Worm (Caenorhabditis elegans) whole organism, young adult: Measurements from ENCODE around the gene ZK792.12.

Source experiments
- B0035.1 ChIP-seq: sonication (generic microtip); optimal IDR thresholded peaks from 2 replicates; lab custom pipeline; 2016; ENCODE audit warnings: missing genetic modification characterization, mild to moderate bottlenecking, missing compliant biosample characterization, missing genotype, missing genetic modification reagents
- B0261.1 ChIP-seq: sonication (generic microtip); optimal IDR thresholded peaks from 2 replicates; lab custom pipeline; 2016; ENCODE audit warnings: mild to moderate bottlenecking, missing genetic modification characterization, moderate library complexity, missing compliant biosample characterization
- F23B12.7 ChIP-seq: sonication (generic microtip); optimal IDR thresholded peaks from 2 replicates; lab custom pipeline; 2017; ENCODE audit warnings: missing genetic modification characterization, mild to moderate bottlenecking, missing compliant biosample characterization, antibody characterized with exemption, moderate library complexity; ENCODE audit not compliant: insufficient read depth
- F33H1.4 ChIP-seq: fragments of 200-800 bp; sonication (Bioruptor generic); IDR thresholded peaks from 2 replicates; pipeline ENCODE4 v1.3.6; 2022; ENCODE audit warnings: missing genetic modification reagents, missing genetic modification characterization, missing compliant biosample characterization
- F39B2.1 ChIP-seq: fragments of 200-800 bp; sonication (Bioruptor generic); IDR thresholded peaks from 2 replicates; pipeline ENCODE4 v1.3.6; 2022; ENCODE audit warnings: missing genetic modification reagents, missing genetic modification characterization, missing compliant biosample characterization
- F57A8.1 ChIP-seq: fragments of 200-800 bp; sonication (Bioruptor generic); optimal IDR thresholded peaks from 2 replicates; lab custom pipeline; 2018; ENCODE audit warnings: mild to moderate bottlenecking, missing genetic modification characterization, moderate library complexity, missing compliant biosample characterization
- K12H6.12 ChIP-seq: fragments of 200-800 bp; sonication (Bioruptor generic); optimal IDR thresholded peaks from 2 replicates; lab custom pipeline; 2018; ENCODE audit warnings: mild to moderate bottlenecking, missing genetic modification characterization, missing compliant biosample characterization
- T07F8.4 ChIP-seq: sonication (generic microtip); optimal IDR thresholded peaks from 2 replicates; lab custom pipeline; 2016; ENCODE audit warnings: mild to moderate bottlenecking, missing genetic modification characterization, moderate library complexity, missing compliant biosample characterization
- Y53G8AR.9 ChIP-seq: fragments of 200-800 bp; sonication (Bioruptor generic); conservative IDR thresholded peaks from 2 replicates; pipeline ENCODE4 v1.3.6; 2022; ENCODE audit warnings: missing genetic modification reagents, missing genetic modification characterization, missing compliant biosample characterization
- Y67H2A.10 ChIP-seq: fragments of 200-800 bp; sonication (Bioruptor generic); conservative IDR thresholded peaks from 2 replicates; pipeline ENCODE4 v1.3.6; 2022; ENCODE audit warnings: missing genetic modification reagents, missing genetic modification characterization, missing compliant biosample characterization
- Y79H2A.3 ChIP-seq: fragments of 200-800 bp; sonication (Bioruptor generic); conservative IDR thresholded peaks from 2 replicates; pipeline ENCODE4 v1.3.6; 2022; ENCODE audit warnings: missing genetic modification reagents, missing genetic modification characterization, missing compliant biosample characterization
- aptf-2 ChIP-seq: fragments of 200-800 bp; sonication (Bioruptor generic); conservative IDR thresholded peaks from 2 replicates; pipeline ENCODE4 v1.3.6; 2022; ENCODE audit warnings: missing genetic modification reagents, missing genetic modification characterization, missing compliant biosample characterization
- aptf-3 ChIP-seq: fragments of 200-800 bp; sonication (Bioruptor generic); IDR thresholded peaks from 2 replicates; pipeline ENCODE4 v1.3.6; 2022; ENCODE audit warnings: missing genetic modification characterization, missing compliant biosample characterization
- atf-7 ChIP-seq: sonication (generic microtip); optimal IDR thresholded peaks from 2 replicates; lab custom pipeline; 2017; ENCODE audit warnings: mild to moderate bottlenecking, missing genetic modification characterization, missing compliant biosample characterization
- athp-1 ChIP-seq: sonication (generic microtip); optimal IDR thresholded peaks from 2 replicates; lab custom pipeline; 2017; ENCODE audit warnings: mild to moderate bottlenecking, missing genetic modification characterization, missing compliant biosample characterization
- cebp-1 ChIP-seq, 2 experiments: fragments of 200-800 bp in 1 of 2; sonication (Bioruptor generic) in 1 of 2; sonication (generic microtip) in 1 of 2; IDR thresholded peaks in 1 of 2; optimal IDR thresholded peaks in 1 of 2; 2 replicates each; pipeline versions ENCODE4 v1.3.6 to Lab custom; 2017 to 2022; ENCODE audit warnings: missing compliant biosample characterization in 2 of 2, missing genetic modification characterization in 2 of 2, mild to moderate bottlenecking in 1 of 2, missing genetic modification reagents in 1 of 2, moderate library complexity in 1 of 2
- ceh-79 ChIP-seq: sonication (generic microtip); optimal IDR thresholded peaks from 2 replicates; lab custom pipeline; 2017; ENCODE audit warnings: mild to moderate bottlenecking, missing genetic modification characterization, missing compliant biosample characterization
- ceh-91 ChIP-seq: fragments of 200-800 bp; sonication (Bioruptor generic); IDR thresholded peaks from 2 replicates; pipeline ENCODE4 v1.3.6; 2022; ENCODE audit warnings: missing genetic modification reagents, missing genetic modification characterization, missing compliant biosample characterization
- dpff-1 ChIP-seq: sonication (generic microtip); optimal IDR thresholded peaks from 2 replicates; lab custom pipeline; 2017; ENCODE audit warnings: mild to moderate bottlenecking, missing genetic modification characterization, missing compliant biosample characterization
- egl-18 ChIP-seq: fragments of 200-800 bp; sonication (Bioruptor generic); IDR thresholded peaks from 2 replicates; pipeline ENCODE4 v1.3.6; 2022; ENCODE audit warnings: missing genetic modification reagents, missing genetic modification characterization, missing compliant biosample characterization
- hlh-12 ChIP-seq: sonication (generic microtip); optimal IDR thresholded peaks from 2 replicates; lab custom pipeline; 2016; ENCODE audit warnings: missing genetic modification characterization, missing compliant biosample characterization
- hmg-1.2 ChIP-seq: fragments of 200-800 bp; sonication (Bioruptor generic); IDR thresholded peaks from 2 replicates; pipeline ENCODE4 v1.3.6; 2022; ENCODE audit warnings: missing genetic modification reagents, missing genetic modification characterization, missing compliant biosample characterization
- hmg-20 ChIP-seq: fragments of 200-800 bp; sonication (Bioruptor generic); IDR thresholded peaks from 2 replicates; pipeline ENCODE4 v1.3.6; 2022; ENCODE audit warnings: missing genetic modification reagents, missing genetic modification characterization, missing compliant biosample characterization
- hsf-1 ChIP-seq: fragments of 200-800 bp; sonication (Bioruptor generic); IDR thresholded peaks from 2 replicates; pipeline ENCODE4 v1.3.6; 2022; ENCODE audit warnings: missing genetic modification reagents, missing genetic modification characterization, missing compliant biosample characterization
- let-526 ChIP-seq: fragments of 200-800 bp; sonication (Bioruptor generic); IDR thresholded peaks from 2 replicates; pipeline ENCODE4 v1.3.6; 2022; ENCODE audit warnings: missing genetic modification reagents, missing genetic modification characterization, missing compliant biosample characterization
- lir-1 ChIP-seq: fragments of 200-800 bp; sonication (Bioruptor generic); conservative IDR thresholded peaks from 2 replicates; pipeline ENCODE4 v1.3.6; 2022; ENCODE audit warnings: missing genetic modification reagents, missing genetic modification characterization, missing compliant biosample characterization
- madf-3 ChIP-seq: fragments of 200-800 bp; sonication (Bioruptor generic); IDR thresholded peaks from 2 replicates; pipeline ENCODE4 v1.3.6; 2022; ENCODE audit warnings: missing genetic modification reagents, missing genetic modification characterization, missing compliant biosample characterization
- mes-4 ChIP-seq: sonication (generic microtip); optimal IDR thresholded peaks from 2 replicates; lab custom pipeline; 2016; ENCODE audit warnings: missing genotype, missing genetic modification characterization, missing compliant biosample characterization
- nfya-1 ChIP-seq: sonication (generic microtip); optimal IDR thresholded peaks from 2 replicates; lab custom pipeline; 2017; ENCODE audit warnings: antibody characterized with exemption, missing compliant biosample characterization, missing genetic modification characterization, borderline replicate concordance; ENCODE audit not compliant: insufficient read depth
- nhr-179 ChIP-seq: sonication (generic microtip); optimal IDR thresholded peaks from 2 replicates; lab custom pipeline; 2016; ENCODE audit warnings: mild to moderate bottlenecking, missing genetic modification characterization, missing compliant biosample characterization
- nhr-80 ChIP-seq: sonication (generic microtip); optimal IDR thresholded peaks from 2 replicates; lab custom pipeline; 2016; ENCODE audit warnings: missing genetic modification characterization, missing compliant biosample characterization
- nhr-90 ChIP-seq: sonication (generic microtip); optimal IDR thresholded peaks from 2 replicates; lab custom pipeline; 2016; ENCODE audit warnings: missing genotype, mild to moderate bottlenecking, missing genetic modification characterization, missing compliant biosample characterization
- pha-4 ChIP-seq: fragments of 150-350 bp; sonication (generic microtip); optimal IDR thresholded peaks from 2 replicates; lab custom pipeline; 2014; ENCODE audit warnings: missing biosample characterization, missing genetic modification reagents, missing genetic modification characterization
- rcor-1 ChIP-seq: fragments of 200-800 bp; sonication (Bioruptor generic); IDR thresholded peaks from 2 replicates; pipeline ENCODE4 v1.3.6; 2022; ENCODE audit warnings: missing genetic modification reagents, missing genetic modification characterization, missing compliant biosample characterization
- snpc-1.3 ChIP-seq: sonication (generic microtip); optimal IDR thresholded peaks from 2 replicates; lab custom pipeline; 2017; ENCODE audit warnings: missing genetic modification characterization, mild to moderate bottlenecking, missing compliant biosample characterization, antibody characterized with exemption, moderate library complexity, missing genotype, missing genetic modification reagents; ENCODE audit not compliant: insufficient read depth
- snpc-3.4 ChIP-seq: sonication (generic microtip); optimal IDR thresholded peaks from 2 replicates; lab custom pipeline; 2017; ENCODE audit warnings: missing genetic modification characterization, mild to moderate bottlenecking, missing compliant biosample characterization, antibody characterized with exemption, moderate library complexity, missing genotype, missing genetic modification reagents
- snpc-4 ChIP-seq, 5 experiments: fragments of 150-350 bp in 1 of 5; sonication (generic microtip) in 4 of 5; optimal IDR thresholded peaks; 2 replicates each; lab custom pipeline; 2014 to 2018; ENCODE audit warnings: missing genetic modification characterization in 5 of 5, missing biosample characterization in 3 of 5, antibody characterized with exemption in 2 of 5, mild to moderate bottlenecking in 2 of 5, missing compliant biosample characterization in 2 of 5, missing genotype in 2 of 5, moderate library complexity in 2 of 5, missing genetic modification reagents in 1 of 5
- somi-1 ChIP-seq: fragments of 200-800 bp; sonication (Bioruptor generic); optimal IDR thresholded peaks from 2 replicates; lab custom pipeline; 2018; ENCODE audit warnings: mild to moderate bottlenecking, missing genetic modification characterization, missing compliant biosample characterization
- tbx-9 ChIP-seq: sonication (generic microtip); optimal IDR thresholded peaks from 2 replicates; lab custom pipeline; 2016; ENCODE audit warnings: borderline replicate concordance, missing genetic modification characterization, inconsistent platforms, missing compliant biosample characterization
- unc-130 ChIP-seq: sonication (generic microtip); optimal IDR thresholded peaks from 2 replicates; lab custom pipeline; 2016; ENCODE audit warnings: missing genetic modification reagents, missing genetic modification characterization, missing compliant biosample characterization
- unc-62 ChIP-seq: fragments of 150-350 bp; optimal IDR thresholded peaks from 2 replicates; lab custom pipeline; 2014; ENCODE audit warnings: missing biosample characterization, missing genetic modification reagents, missing genetic modification characterization
- ztf-25 ChIP-seq: fragments of 200-800 bp; sonication (Bioruptor generic); IDR thresholded peaks from 2 replicates; pipeline ENCODE4 v1.3.6; 2022; ENCODE audit warnings: missing genetic modification reagents, missing genetic modification characterization, missing compliant biosample characterization

Gene ZK792.12

ce11 chrIV:11659794-11660312 lies 33.7 kb upstream of the ZK792.12 start, which contains the start of gene ZK792.1 (continued):
- TF ChIP-seq unc-62 (no peak), nhr-90 (no peak), somi-1 (no peak), dpff-1 (tag; lab: Kevin White, UChicago) (no peak), cebp-1 (GFP tag; IDR thresholded peaks at IDR 0.05; lab: Robert Waterston, UW) (no peak), cebp-1 (tag; optimal IDR thresholded peaks at IDR 0.05; lab: Kevin White, UChicago) (no peak), pha-4 (no peak), F57A8.1 (no peak), snpc-4 (GFP tag; optimal IDR thresholded peaks at IDR 0.05; lab: Kevin White, UChicago) (no peak), snpc-4 (tag; optimal IDR thresholded peaks at IDR 0.05; lab: Kevin White, UChicago) (no peak), ceh-91 (peak; percentile 76), ceh-79 (tag; lab: Kevin White, UChicago) (no peak), nhr-80 (no peak)

- TF ChIP-seq aptf-2 (GFP tag; lab: Robert Waterston, UW) (no peak), Y53G8AR.9 (GFP tag; lab: Robert Waterston, UW) (no peak), hmg-20 (GFP tag; lab: Robert Waterston, UW) (no peak)
- TF ChIP-seq, all 124 proteins: peak for 0
These were observed 28.6 kb upstream of the ZK792.12 start, which contains the start of gene ZK809.9 for ce11 chrIV:11665010-11665409. Gene ZK809.9, plus strand, starts transcription at chrIV:11665310.

ce11 chrIV:11668001-11668400 lies 25.6 kb upstream of the ZK792.12 start, which contains the start of gene atg-4.2:
Gene atg-4.2, plus strand, starts transcription at chrIV:11668024.
- no peak for TF ChIP-seq K12H6.12 (tag; lab: Kevin White, UChicago)
- no peak for TF ChIP-seq Y67H2A.10 (GFP tag; lab: Robert Waterston, UW)
- TF ChIP-seq madf-3 (GFP tag; lab: Robert Waterston, UW): no peak
- no peak for TF ChIP-seq F33H1.4 (GFP tag; lab: Robert Waterston, UW)
- TF ChIP-seq Y53G8AR.9 (GFP tag; lab: Robert Waterston, UW): no peak
- TF ChIP-seq nhr-179 (tag; lab: Kevin White, UChicago): no peak
- TF ChIP-seq mes-4 (tag; lab: Kevin White, UChicago): no peak
- no peak for TF ChIP-seq hmg-1.2 (GFP tag; lab: Robert Waterston, UW)
- TF ChIP-seq egl-18 (GFP tag; lab: Robert Waterston, UW): no peak
- TF ChIP-seq aptf-3 (GFP tag; lab: Robert Waterston, UW): no peak
- no peak for TF ChIP-seq tbx-9 (tag; lab: Kevin White, UChicago)
- no peak for TF ChIP-seq hsf-1 (GFP tag; lab: Robert Waterston, UW)
- TF ChIP-seq hlh-12 (tag; lab: Kevin White, UChicago): no peak

- TF ChIP-seq hsf-1 (GFP tag; lab: Robert Waterston, UW) (no peak), atf-7 (tag; lab: Kevin White, UChicago) (no peak), nhr-90 (no peak), snpc-3.4 (tag; lab: Kevin White, UChicago) (no peak), let-526 (GFP tag; lab: Robert Waterston, UW) (no peak), snpc-1.3 (no peak), B0261.1 (tag; lab: Kevin White, UChicago) (no peak), unc-130 (GFP tag; lab: Kevin White, UChicago) (no peak), rcor-1 (GFP tag; lab: Robert Waterston, UW) (no peak), ztf-25 (GFP tag; lab: Robert Waterston, UW) (no peak), F23B12.7 (tag; lab: Kevin White, UChicago) (no peak), F33H1.4 (GFP tag; lab: Robert Waterston, UW) (no peak), lir-1 (GFP tag; lab: Robert Waterston, UW) (no peak), athp-1 (tag; lab: Kevin White, UChicago) (no peak), F39B2.1 (no peak), Y67H2A.10 (GFP tag; lab: Robert Waterston, UW) (no peak), T07F8.4 (no peak), B0035.1 (no peak), nfya-1 (no peak), Y79H2A.3 (no peak)
These were observed 20.1 kb upstream of the ZK792.12 start, which contains the start of gene inx-8 for ce11 chrIV:11673543-11673942. Gene inx-8, plus strand, starts transcription at chrIV:11673843.
